Worm (Caenorhabditis elegans) whole organism, mixed stage, embryonic: ENCODE results near the gene gln-3.
A peak's percentile ranks its signal among the peaks of the same experiment; 100 is the strongest.

Experiments used
- M03D4.4 ChIP-seq: sonication (generic microtip); optimal IDR thresholded peaks from 2 replicates; lab custom pipeline; 2017; ENCODE audit warnings: mild to moderate bottlenecking, missing genetic modification characterization, missing compliant biosample characterization
- blmp-1 ChIP-seq: fragments of 150-350 bp; optimal IDR thresholded peaks from 2 replicates; lab custom pipeline; 2014; ENCODE audit warnings: missing biosample characterization, missing genetic modification characterization
- ceh-43 ChIP-seq: fragments of 200-800 bp; sonication (Bioruptor generic); optimal IDR thresholded peaks from 2 replicates; lab custom pipeline; 2018; ENCODE audit warnings: mild to moderate bottlenecking, missing genetic modification characterization, moderate library complexity, missing compliant biosample characterization
- ceh-83 ChIP-seq: fragments of 200-800 bp; sonication (Bioruptor generic); optimal IDR thresholded peaks from 2 replicates; lab custom pipeline; 2018; ENCODE audit warnings: mild to moderate bottlenecking, missing genetic modification characterization, missing compliant biosample characterization
- ces-1 ChIP-seq: fragments of 150-350 bp; optimal IDR thresholded peaks from 2 replicates; lab custom pipeline; 2014; ENCODE audit warnings: missing biosample characterization, missing genetic modification reagents, missing genetic modification characterization
- cnd-1 ChIP-seq: fragments of 200-800 bp; sonication (Bioruptor generic); optimal IDR thresholded peaks from 2 replicates; lab custom pipeline; 2018; ENCODE audit warnings: mild to moderate bottlenecking, missing genetic modification characterization, missing compliant biosample characterization
- drap-1 ChIP-seq: fragments of 200-800 bp; sonication (Bioruptor generic); optimal IDR thresholded peaks from 3 replicates; lab custom pipeline; 2018; ENCODE audit warnings: mild to moderate bottlenecking, missing genetic modification characterization, missing compliant biosample characterization
- elt-1 ChIP-seq: sonication (generic microtip); optimal IDR thresholded peaks from 2 replicates; lab custom pipeline; 2017; ENCODE audit warnings: missing genetic modification characterization, mild to moderate bottlenecking, missing compliant biosample characterization, antibody characterized with exemption, moderate library complexity, borderline replicate concordance; ENCODE audit not compliant: insufficient read depth
- elt-3 ChIP-seq: fragments of 150-350 bp; optimal IDR thresholded peaks from 2 replicates; lab custom pipeline; 2014; ENCODE audit warnings: missing biosample characterization, missing genetic modification characterization
- flh-1 ChIP-seq: fragments of 200-800 bp; sonication (Bioruptor generic); optimal IDR thresholded peaks from 2 replicates; lab custom pipeline; 2018; ENCODE audit warnings: mild to moderate bottlenecking, missing genetic modification characterization, moderate library complexity, missing compliant biosample characterization
- ham-2 ChIP-seq: fragments of 200-800 bp; sonication (Bioruptor generic); optimal IDR thresholded peaks from 2 replicates; lab custom pipeline; 2018; ENCODE audit warnings: mild to moderate bottlenecking, missing genetic modification characterization, missing compliant biosample characterization
- hlh-1 ChIP-seq: fragments of 150-350 bp; optimal IDR thresholded peaks from 2 replicates; lab custom pipeline; 2014; ENCODE audit warnings: missing biosample characterization, missing genetic modification reagents, missing genetic modification characterization
- lin-13 ChIP-seq: fragments of 150-350 bp; optimal IDR thresholded peaks from 2 replicates; lab custom pipeline; 2014; ENCODE audit warnings: missing biosample characterization, missing genetic modification characterization
- lsy-2 ChIP-seq: fragments of 150-350 bp; optimal IDR thresholded peaks from 2 replicates; lab custom pipeline; 2014; ENCODE audit warnings: missing biosample characterization, missing genetic modification characterization
- mab-5 ChIP-seq: fragments of 150-350 bp; optimal IDR thresholded peaks from 2 replicates; lab custom pipeline; 2014; ENCODE audit warnings: missing biosample characterization, missing genetic modification characterization
- mep-1 ChIP-seq: fragments of 150-350 bp; optimal IDR thresholded peaks from 2 replicates; lab custom pipeline; 2017; ENCODE audit warnings: missing biosample characterization, missing genetic modification reagents, missing genetic modification characterization, inconsistent platforms
- mls-2 ChIP-seq: sonication (generic microtip); optimal IDR thresholded peaks from 2 replicates; lab custom pipeline; 2016; ENCODE audit warnings: mild to moderate bottlenecking, missing genetic modification characterization, moderate library complexity, missing compliant biosample characterization
- nhr-12 ChIP-seq: fragments of 150-350 bp; optimal IDR thresholded peaks from 2 replicates; lab custom pipeline; 2014; ENCODE audit warnings: missing biosample characterization, missing genetic modification characterization
- nhr-2 ChIP-seq: fragments of 150-350 bp; optimal IDR thresholded peaks from 2 replicates; lab custom pipeline; 2014; ENCODE audit warnings: missing biosample characterization, missing genetic modification characterization
- nhr-28 ChIP-seq: fragments of 150-350 bp; optimal IDR thresholded peaks from 2 replicates; lab custom pipeline; 2014; ENCODE audit warnings: missing biosample characterization, missing genetic modification characterization
- nhr-76 ChIP-seq: sonication (generic microtip); optimal IDR thresholded peaks from 2 replicates; lab custom pipeline; 2017; ENCODE audit warnings: missing biosample characterization, missing genetic modification characterization
- pha-4 ChIP-seq: fragments of 150-350 bp; optimal IDR thresholded peaks from 2 replicates; lab custom pipeline; 2018; ENCODE audit warnings: missing biosample characterization, missing genetic modification reagents, missing genetic modification characterization
- sem-2 ChIP-seq: fragments of 200-800 bp; sonication (Bioruptor generic); optimal IDR thresholded peaks from 2 replicates; lab custom pipeline; 2018; ENCODE audit warnings: mild to moderate bottlenecking, missing genetic modification characterization, missing compliant biosample characterization
- sptf-1 ChIP-seq: sonication (generic microtip); optimal IDR thresholded peaks from 2 replicates; lab custom pipeline; 2017; ENCODE audit warnings: mild to moderate bottlenecking, missing genetic modification characterization, moderate library complexity, missing compliant biosample characterization
- tbx-8 ChIP-seq: fragments of 200-800 bp; sonication (Bioruptor generic); optimal IDR thresholded peaks from 2 replicates; lab custom pipeline; 2018; ENCODE audit warnings: mild to moderate bottlenecking, missing genetic modification characterization, moderate library complexity, missing compliant biosample characterization
- unc-120 ChIP-seq: sonication (generic microtip); optimal IDR thresholded peaks from 2 replicates; lab custom pipeline; 2017; ENCODE audit warnings: missing genetic modification characterization, missing compliant biosample characterization; ENCODE audit not compliant: poor library complexity, severe bottlenecking
- unc-39 ChIP-seq: fragments of 150-350 bp; optimal IDR thresholded peaks from 2 replicates; lab custom pipeline; 2014; ENCODE audit warnings: missing biosample characterization, missing genetic modification characterization
- unc-62 ChIP-seq: fragments of 150-350 bp; optimal IDR thresholded peaks from 2 replicates; lab custom pipeline; 2014; ENCODE audit warnings: missing biosample characterization, missing genetic modification reagents, missing genetic modification characterization
- zip-8 ChIP-seq: fragments of 150-350 bp; optimal IDR thresholded peaks from 2 replicates; lab custom pipeline; 2014; ENCODE audit warnings: missing biosample characterization, missing genetic modification characterization
- ztf-11 ChIP-seq: fragments of 150-350 bp; optimal IDR thresholded peaks from 2 replicates; lab custom pipeline; 2014; ENCODE audit warnings: missing biosample characterization, missing genetic modification characterization

gln-3 gene

DNA sequence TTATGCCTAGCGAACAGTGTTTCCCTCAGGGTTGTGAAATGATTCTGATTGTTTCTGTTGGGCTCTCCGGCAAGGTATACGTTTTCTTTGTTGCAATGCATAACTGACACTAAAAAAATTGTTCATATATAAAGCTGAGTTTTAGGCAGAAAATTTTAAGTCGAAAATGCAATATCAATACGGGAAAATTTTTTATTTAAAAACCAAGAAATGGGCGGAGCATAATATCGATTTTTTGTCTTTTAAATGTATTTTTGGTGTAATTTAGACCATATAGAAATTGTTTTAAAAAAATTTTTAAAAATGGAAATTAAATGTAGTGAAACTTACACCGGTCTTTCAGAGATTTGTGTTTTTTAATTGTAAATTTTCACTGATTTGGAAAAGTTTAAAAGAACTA is 14.0 kb upstream of the gln-3 start, which contains the start of gene Y105C5B.1413:
Y105C5B.1413 (minus strand) TSS at position 101 of the 400 bp plus-strand sequence.
- no peak for TF ChIP-seq zip-8 (tag; lab: Kevin White, UChicago)
- TF ChIP-seq nhr-28 (tag; lab: Kevin White, UChicago) = no peak
- no peak for TF ChIP-seq mab-5 (tag; lab: Kevin White, UChicago)
- TF ChIP-seq ceh-43 (GFP tag; lab: Kevin White, UChicago) = no peak
- no peak for TF ChIP-seq unc-39

DNA sequence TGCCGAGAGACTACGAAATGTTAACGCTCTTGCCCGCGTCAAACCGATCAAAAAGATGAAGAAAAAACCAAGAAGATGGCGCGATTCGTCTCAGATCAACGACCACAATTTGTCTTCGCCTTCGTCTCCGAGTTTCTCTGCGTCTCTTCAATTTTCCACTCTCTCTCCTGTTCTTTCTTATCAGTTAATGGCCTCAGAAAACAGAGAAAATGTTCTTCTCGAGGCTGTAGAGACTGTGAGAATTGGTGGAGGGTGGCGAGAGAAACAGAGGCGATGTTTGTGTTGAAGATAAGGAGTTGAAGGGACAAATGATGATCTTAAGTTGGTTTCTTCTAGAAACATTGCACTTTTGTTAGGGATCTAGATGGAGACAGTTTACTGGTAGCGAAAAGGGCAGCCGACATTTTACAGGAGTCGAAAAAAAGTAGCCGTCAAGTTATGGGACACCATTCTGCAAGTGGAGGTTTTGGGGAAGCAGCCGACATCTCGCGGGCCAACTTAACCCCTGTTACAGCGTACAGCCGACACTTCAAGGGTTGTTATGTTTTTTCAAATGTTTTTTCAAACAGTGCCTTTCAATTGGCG is 10.5 kb upstream of the gln-3 start:
- no peak for TF ChIP-seq nhr-2 (tag; lab: Kevin White, UChicago)
- TF ChIP-seq blmp-1 = no peak
- TF ChIP-seq tbx-8 (GFP tag; lab: Kevin White, UChicago) = no peak
- TF ChIP-seq lin-13 (tag; lab: Kevin White, UChicago) = no peak
- peak; percentile 82 for TF ChIP-seq elt-3 (tag; lab: Kevin White, UChicago)
- TF ChIP-seq unc-62 = no peak
- no peak for TF ChIP-seq ceh-83 (GFP tag; lab: Kevin White, UChicago)
- no peak for TF ChIP-seq M03D4.4 (tag; lab: Kevin White, UChicago)

DNA sequence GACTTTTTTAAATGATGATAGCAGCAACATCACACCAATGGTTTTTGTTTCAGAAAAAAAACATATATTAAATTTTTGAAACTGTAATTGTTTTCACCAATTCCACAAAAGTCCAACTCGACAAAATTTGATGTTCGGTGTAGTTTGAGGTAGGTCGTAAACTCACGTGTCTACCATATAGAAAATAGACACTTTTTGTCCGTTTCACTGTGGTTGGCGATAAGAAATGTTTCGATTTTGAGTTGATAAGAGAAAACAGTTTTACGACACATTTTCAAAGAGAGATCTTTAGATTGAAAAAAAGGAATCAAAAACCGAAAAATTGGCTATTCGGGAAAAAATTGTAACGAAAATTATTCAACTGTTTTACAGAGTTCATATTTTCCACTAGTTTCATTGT is 8.0 kb upstream of the gln-3 start:
- TF ChIP-seq flh-1 (no peak), ces-1 (GFP tag; lab: Kevin White, UChicago) (no peak), nhr-12 (tag; lab: Kevin White, UChicago) (no peak), sem-2 (GFP tag; lab: Kevin White, UChicago) (no peak), elt-3 (tag; lab: Kevin White, UChicago) (no peak), hlh-1 (tag; lab: Kevin White, UChicago) (no peak), elt-1 (tag; lab: Kevin White, UChicago) (no peak), drap-1 (GFP tag; lab: Kevin White, UChicago) (no peak), lsy-2 (tag; lab: Kevin White, UChicago) (no peak), ztf-11 (no peak), ham-2 (GFP tag; lab: Kevin White, UChicago) (no peak), mab-5 (tag; lab: Kevin White, UChicago) (no peak)

DNA sequence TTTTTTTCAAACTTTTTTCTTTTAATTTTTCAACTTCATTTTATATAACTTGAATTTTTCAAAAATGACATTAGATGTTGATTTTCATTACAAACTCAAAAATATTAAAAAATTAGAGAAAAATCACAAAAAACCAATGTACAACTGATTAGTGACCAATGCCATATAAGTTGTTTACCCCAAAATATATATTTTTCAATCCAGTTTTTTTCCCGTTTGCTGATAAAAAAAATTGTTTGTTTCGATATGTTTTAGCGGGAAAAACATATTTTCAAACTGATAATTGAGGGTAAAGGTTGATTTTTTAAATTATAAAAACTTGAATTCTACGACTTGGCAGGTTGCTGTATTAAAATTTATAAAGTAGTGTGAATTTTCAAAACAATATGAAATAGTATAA is 6.3 kb upstream of the gln-3 start:
- no peak for TF ChIP-seq cnd-1 (tag; lab: Kevin White, UChicago)
- TF ChIP-seq mep-1 (tag; lab: Kevin White, UChicago) = no peak
- TF ChIP-seq nhr-76 = no peak
- no peak for TF ChIP-seq drap-1 (GFP tag; lab: Kevin White, UChicago)
- no peak for TF ChIP-seq tbx-8 (GFP tag; lab: Kevin White, UChicago)
- TF ChIP-seq blmp-1 = no peak
- no peak for TF ChIP-seq nhr-2 (tag; lab: Kevin White, UChicago)
- TF ChIP-seq ceh-43 (GFP tag; lab: Kevin White, UChicago) = no peak
- no peak for TF ChIP-seq mls-2 (tag; lab: Kevin White, UChicago)
- TF ChIP-seq mab-5 (tag; lab: Kevin White, UChicago) = no peak

DNA sequence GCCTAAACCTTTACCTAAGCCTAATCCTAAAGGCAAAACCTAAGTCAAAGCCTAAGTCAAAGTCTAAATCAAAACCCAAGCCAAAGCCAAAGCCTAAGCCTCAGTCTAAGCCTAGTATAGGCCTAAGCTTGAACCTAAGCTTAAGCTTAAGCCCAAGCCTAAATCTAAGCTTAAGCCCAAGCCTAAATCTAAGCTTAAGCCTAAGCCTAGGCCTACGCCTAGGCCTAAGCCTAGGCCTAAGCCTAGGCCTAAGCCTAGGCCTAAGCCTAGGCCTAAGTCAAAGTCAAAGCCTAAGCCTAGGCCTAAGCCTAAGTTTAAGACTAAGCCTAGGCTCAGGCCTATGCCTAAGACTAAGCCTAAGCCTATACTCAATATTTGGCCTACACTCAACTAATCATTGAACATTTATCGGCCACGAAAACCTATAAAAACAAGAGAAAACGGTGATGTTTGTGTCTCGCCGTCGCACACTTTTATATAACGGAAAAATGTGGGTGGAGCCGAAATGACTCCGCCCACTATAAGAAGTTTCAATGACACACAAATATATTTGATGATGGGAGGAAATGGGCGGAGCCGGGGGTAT is 2.4 kb upstream of the gln-3 start:
- TF ChIP-seq ham-2 (GFP tag; lab: Kevin White, UChicago) (no peak), nhr-28 (tag; lab: Kevin White, UChicago) (no peak), nhr-12 (tag; lab: Kevin White, UChicago) (no peak), sptf-1 (tag; lab: Kevin White, UChicago) (no peak), nhr-2 (tag; lab: Kevin White, UChicago) (no peak), pha-4 (tag; lab: Kevin White, UChicago) (no peak), mab-5 (tag; lab: Kevin White, UChicago) (no peak), lsy-2 (tag; lab: Kevin White, UChicago) (no peak), unc-120 (no peak), elt-3 (tag; lab: Kevin White, UChicago) (no peak), tbx-8 (GFP tag; lab: Kevin White, UChicago) (no peak)
